Fruit fly (Drosophila melanogaster) whole organism, embryonic: ENCODE data around the gene Parg.
A peak's percentile ranks its signal among the peaks of the same experiment; 100 is the strongest.

Experiments used
- Atf3 ChIP-seq: fragments of 200-800 bp; sonication (Bioruptor generic); optimal IDR thresholded peaks from 3 replicates; lab custom pipeline; 2016; ENCODE audit warnings: missing biosample characterization, missing genetic modification characterization
- Atf6 ChIP-seq: fragments of 200-800 bp; sonication (Bioruptor generic); IDR thresholded peaks from 2 replicates; pipeline ENCODE4 v1.3.6; 2022; ENCODE audit warnings: missing biosample characterization, missing genetic modification characterization
- CG10267 ChIP-seq: fragments of 200-800 bp; sonication (Bioruptor generic); optimal IDR thresholded peaks from 2 replicates; lab custom pipeline; 2018; ENCODE audit warnings: missing biosample characterization, mild to moderate bottlenecking, missing genetic modification characterization, moderate library complexity
- CG10431 ChIP-seq: fragments of 200-800 bp; sonication (Bioruptor generic); optimal IDR thresholded peaks from 3 replicates; lab custom pipeline; 2018; ENCODE audit warnings: missing biosample characterization, mild to moderate bottlenecking, missing genetic modification characterization
- CG11247 ChIP-seq: fragments of 200-800 bp; sonication (Bioruptor generic); IDR thresholded peaks from 2 replicates; pipeline ENCODE4 v1.3.6; 2022; ENCODE audit warnings: missing biosample characterization, missing genetic modification characterization
- CG11560 ChIP-seq: fragments of 200-800 bp; sonication (Bioruptor generic); IDR thresholded peaks from 3 replicates; pipeline ENCODE4 v1.3.6; 2022; ENCODE audit warnings: missing biosample characterization, missing genetic modification characterization
- CG12104 ChIP-seq: fragments of 200-800 bp; sonication (Bioruptor generic); optimal IDR thresholded peaks from 3 replicates; lab custom pipeline; 2016; ENCODE audit warnings: missing biosample characterization, missing genetic modification characterization
- CG14014 ChIP-seq: fragments of 200-800 bp; sonication (Bioruptor generic); IDR thresholded peaks from 2 replicates; pipeline ENCODE4 v1.3.6; 2022; ENCODE audit warnings: missing biosample characterization, missing genetic modification characterization
- CG17568 ChIP-seq: fragments of 200-800 bp; sonication (Bioruptor generic); optimal IDR thresholded peaks from 2 replicates; lab custom pipeline; 2018; ENCODE audit warnings: missing biosample characterization, mild to moderate bottlenecking, missing genetic modification characterization, moderate library complexity
- CG17829 ChIP-seq: fragments of 200-800 bp; optimal IDR thresholded peaks from 2 replicates; lab custom pipeline; 2019; ENCODE audit warnings: missing biosample characterization, mild to moderate bottlenecking, missing genetic modification characterization, moderate library complexity
- CG1792 ChIP-seq: fragments of 200-800 bp; sonication (Bioruptor generic); optimal IDR thresholded peaks from 2 replicates; lab custom pipeline; 2016; ENCODE audit warnings: missing biosample characterization, missing genetic modification characterization
- CG31388 ChIP-seq: fragments of 200-800 bp; sonication (Bioruptor generic); optimal IDR thresholded peaks from 2 replicates; lab custom pipeline; 2016; ENCODE audit warnings: missing biosample characterization, missing genetic modification characterization
- CG32772 ChIP-seq: fragments of 200-800 bp; sonication (Bioruptor generic); IDR thresholded peaks from 2 replicates; pipeline ENCODE4 v1.3.6; 2022; ENCODE audit warnings: missing biosample characterization, missing genetic modification characterization
- CG33213 ChIP-seq: fragments of 200-800 bp; sonication (Bioruptor generic); optimal IDR thresholded peaks from 3 replicates; lab custom pipeline; 2016; ENCODE audit warnings: missing biosample characterization, missing genetic modification characterization
- CG34376 ChIP-seq: fragments of 200-800 bp; sonication (Bioruptor generic); optimal IDR thresholded peaks from 2 replicates; lab custom pipeline; 2018; ENCODE audit warnings: missing biosample characterization, mild to moderate bottlenecking, missing genetic modification characterization
- CG5180 ChIP-seq: fragments of 200-800 bp; sonication (Bioruptor generic); optimal IDR thresholded peaks from 3 replicates; lab custom pipeline; 2017; ENCODE audit warnings: missing biosample characterization, missing genetic modification characterization, mild to moderate bottlenecking, moderate library complexity, missing genetic modification reagents
- CG7928 ChIP-seq: fragments of 200-800 bp; sonication (Bioruptor generic); optimal IDR thresholded peaks from 2 replicates; lab custom pipeline; 2017; ENCODE audit warnings: missing biosample characterization, mild to moderate bottlenecking, missing genetic modification characterization
- CG7987 ChIP-seq: fragments of 200-800 bp; sonication (Bioruptor generic); optimal IDR thresholded peaks from 2 replicates; lab custom pipeline; 2018; ENCODE audit warnings: missing biosample characterization, mild to moderate bottlenecking, missing genetic modification characterization, moderate library complexity
- CG8359 ChIP-seq: fragments of 200-800 bp; sonication (Bioruptor generic); optimal IDR thresholded peaks from 2 replicates; lab custom pipeline; 2017; ENCODE audit warnings: missing biosample characterization, mild to moderate bottlenecking, missing genetic modification characterization, borderline replicate concordance
- CG8924 ChIP-seq: fragments of 200-800 bp; optimal IDR thresholded peaks from 3 replicates; lab custom pipeline; 2019; ENCODE audit warnings: missing biosample characterization, mild to moderate bottlenecking, missing genetic modification characterization, moderate library complexity
- CG9437 ChIP-seq: fragments of 200-800 bp; sonication (Bioruptor generic); optimal IDR thresholded peaks from 2 replicates; lab custom pipeline; 2018; ENCODE audit warnings: missing biosample characterization, mild to moderate bottlenecking, missing genetic modification characterization
- CG9876 ChIP-seq: fragments of 200-800 bp; sonication (Bioruptor generic); optimal IDR thresholded peaks from 2 replicates; lab custom pipeline; 2016; ENCODE audit warnings: missing biosample characterization, missing genetic modification characterization
- Deaf1 ChIP-seq: fragments of 200-800 bp; optimal IDR thresholded peaks from 3 replicates; lab custom pipeline; 2019; ENCODE audit warnings: missing biosample characterization, mild to moderate bottlenecking, missing genetic modification characterization, moderate library complexity
- E2f1 ChIP-seq: fragments of 200-800 bp; sonication (Bioruptor generic); IDR thresholded peaks from 2 replicates; pipeline ENCODE4 v1.3.6; 2022; ENCODE audit warnings: missing biosample characterization, missing genetic modification characterization
- Hr39 ChIP-seq: fragments of >200 bp; optimal IDR thresholded peaks from 2 replicates; lab custom pipeline; 2017
- Hsf ChIP-seq: fragments of 200-800 bp; sonication (Bioruptor generic); optimal IDR thresholded peaks from 3 replicates; lab custom pipeline; 2016; ENCODE audit warnings: missing biosample characterization, missing genetic modification characterization
- Nf-YB ChIP-seq: fragments of 200-800 bp; sonication (Bioruptor generic); optimal IDR thresholded peaks from 3 replicates; lab custom pipeline; 2019; ENCODE audit warnings: missing biosample characterization, mild to moderate bottlenecking, missing genetic modification characterization, moderate library complexity
- NfI ChIP-seq: fragments of 200-800 bp; sonication (Bioruptor generic); optimal IDR thresholded peaks from 3 replicates; lab custom pipeline; 2018; ENCODE audit warnings: missing biosample characterization, mild to moderate bottlenecking, missing genetic modification characterization, moderate library complexity
- Optix ChIP-seq: fragments of 200-800 bp; sonication (Bioruptor generic); IDR thresholded peaks from 3 replicates; pipeline ENCODE4 v1.3.6; 2022; ENCODE audit warnings: missing biosample characterization, missing genetic modification characterization
- Spps ChIP-seq: fragments of 200-800 bp; sonication (Bioruptor generic); optimal IDR thresholded peaks from 2 replicates; lab custom pipeline; 2018; ENCODE audit warnings: missing biosample characterization, mild to moderate bottlenecking, missing genetic modification characterization
- Sry-δ ChIP-seq: fragments of 200-800 bp; sonication (Bioruptor generic); optimal IDR thresholded peaks from 2 replicates; lab custom pipeline; 2016; ENCODE audit warnings: missing biosample characterization, missing genetic modification characterization
- Tbp ChIP-seq: fragments of >200 bp; optimal IDR thresholded peaks from 2 replicates; lab custom pipeline; 2018; ENCODE audit warnings: missing biosample characterization, missing genetic modification characterization
- Usf ChIP-seq: fragments of 200-800 bp; sonication (Bioruptor generic); optimal IDR thresholded peaks from 2 replicates; lab custom pipeline; 2017; ENCODE audit warnings: missing genotype, missing biosample characterization, missing genetic modification characterization
- aop ChIP-seq: fragments of 200-800 bp; sonication (Bioruptor generic); IDR thresholded peaks from 2 replicates; pipeline ENCODE4 v1.3.6; 2022; ENCODE audit warnings: missing biosample characterization, missing genetic modification characterization
- ato ChIP-seq: fragments of 200-800 bp; sonication (Bioruptor generic); IDR thresholded peaks from 2 replicates; pipeline ENCODE4 v1.3.6; 2022; ENCODE audit warnings: missing biosample characterization, missing genetic modification characterization; ENCODE audit not compliant: partially characterized antibody
- fd102C ChIP-seq: fragments of 200-800 bp; sonication (Bioruptor generic); optimal IDR thresholded peaks from 2 replicates; lab custom pipeline; 2018; ENCODE audit warnings: missing biosample characterization, mild to moderate bottlenecking, missing genetic modification characterization, moderate library complexity
- fd64A ChIP-seq: fragments of 200-800 bp; sonication (Bioruptor generic); optimal IDR thresholded peaks from 3 replicates; lab custom pipeline; 2018; ENCODE audit warnings: missing biosample characterization, mild to moderate bottlenecking, missing genetic modification characterization
- gcm ChIP-seq: fragments of 200-800 bp; sonication (Bioruptor generic); optimal IDR thresholded peaks from 2 replicates; lab custom pipeline; 2019; ENCODE audit warnings: missing biosample characterization, mild to moderate bottlenecking, missing genetic modification characterization, moderate library complexity
- gsb ChIP-seq: fragments of 200-800 bp; sonication (Bioruptor generic); IDR thresholded peaks from 2 replicates; pipeline ENCODE4 v1.3.6; 2022; ENCODE audit warnings: missing biosample characterization, missing genetic modification characterization
- gsb-n ChIP-seq: fragments of 200-800 bp; sonication (Bioruptor generic); optimal IDR thresholded peaks from 3 replicates; lab custom pipeline; 2018; ENCODE audit warnings: missing biosample characterization, mild to moderate bottlenecking, missing genetic modification characterization
- nom ChIP-seq: fragments of 200-800 bp; sonication (Bioruptor generic); optimal IDR thresholded peaks from 2 replicates; lab custom pipeline; 2017; ENCODE audit warnings: missing biosample characterization, missing genetic modification characterization, mild to moderate bottlenecking, moderate library complexity, missing genetic modification reagents
- phol ChIP-seq: fragments of 200-800 bp; sonication (Bioruptor generic); optimal IDR thresholded peaks from 3 replicates; lab custom pipeline; 2018; ENCODE audit warnings: missing biosample characterization, mild to moderate bottlenecking, missing genetic modification characterization, moderate library complexity
- pita ChIP-seq: fragments of 200-800 bp; sonication (Bioruptor generic); optimal IDR thresholded peaks from 2 replicates; lab custom pipeline; 2017; ENCODE audit warnings: missing biosample characterization, mild to moderate bottlenecking, missing genetic modification characterization
- run ChIP-seq: fragments of 200-800 bp; sonication (Bioruptor generic); optimal IDR thresholded peaks from 3 replicates; lab custom pipeline; 2018; ENCODE audit warnings: missing biosample characterization, mild to moderate bottlenecking, missing genetic modification characterization
- so ChIP-seq: fragments of 200-800 bp; sonication (Bioruptor generic); IDR thresholded peaks from 3 replicates; pipeline ENCODE4 v1.3.6; 2022; ENCODE audit warnings: missing biosample characterization, missing genetic modification characterization
- unc-4 ChIP-seq: fragments of 200-800 bp; sonication (Bioruptor generic); IDR thresholded peaks from 2 replicates; pipeline ENCODE4 v1.3.6; 2022; ENCODE audit warnings: missing biosample characterization, missing genetic modification characterization; ENCODE audit not compliant: partially characterized antibody
- unpg ChIP-seq: fragments of 200-800 bp; sonication (Bioruptor generic); optimal IDR thresholded peaks from 3 replicates; lab custom pipeline; 2018; ENCODE audit warnings: missing biosample characterization, mild to moderate bottlenecking, missing genetic modification characterization, moderate library complexity
- vvl ChIP-seq: fragments of 200-800 bp; sonication (Bioruptor generic); IDR thresholded peaks from 2 replicates; pipeline ENCODE4 v1.3.6; 2022; ENCODE audit warnings: missing biosample characterization, missing genetic modification characterization

Gene Parg

dm6 chrX:3691623-3692553 is 20.6 kb upstream of the Parg start (continued):
- TF ChIP-seq NfI (GFP tag; lab: Kevin White, UChicago) (peak; percentile 79), Nf-YB (peak; percentile 52), CG10267 (tag; lab: Kevin White, UChicago) (peak; percentile 70), CG8359 (GFP tag; lab: Kevin White, UChicago) (peak; percentile 31), Deaf1 (peak; percentile 35), Sry-δ (peak; percentile 36), CG14014 (GFP tag; lab: Robert Waterston, UW) (peak; percentile 73), fd64A (peak; percentile 43), gcm (GFP tag; lab: Kevin White, UChicago) (peak; percentile 70), CG10431 (peak; percentile 86), gsb (GFP tag; lab: Robert Waterston, UW) (0 out of 2 replicates have a peak, but pooled peaks have one; percentile 47), E2f1 (GFP tag; lab: Robert Waterston, UW) (peak; percentile 75), CG12104 (GFP tag; lab: Kevin White, UChicago) (peak; percentile 54), fd102C (GFP tag; lab: Kevin White, UChicago) (peak; percentile 6), CG11560 (tag; lab: Robert Waterston, UW) (no peak), CG32772 (peak; percentile 84), CG33213 (GFP tag; lab: Kevin White, UChicago) (peak; percentile 68), nom (GFP tag; lab: Kevin White, UChicago) (peak; percentile 61), Usf (peak; percentile 34), vvl (GFP tag; lab: Robert Waterston, UW) (peak; percentile 91), CG7928 (GFP tag; lab: Kevin White, UChicago) (peak; percentile 7), Atf3 (GFP tag; lab: Kevin White, UChicago) (peak; percentile 58), CG7987 (GFP tag; lab: Kevin White, UChicago) (peak; percentile 9), Hr39 (no peak), so (GFP tag; lab: Robert Waterston, UW) (no peak; the same call in 2 of the 3 replicates), CG1792 (GFP tag; lab: Kevin White, UChicago) (peak; percentile 60), CG17829 (tag; lab: Kevin White, UChicago) (peak; percentile 76), run (tag; lab: Kevin White, UChicago) (peak; percentile 30), unpg (GFP tag; lab: Kevin White, UChicago) (peak; percentile 81), CG9437 (peak; percentile 47), CG9876 (peak; percentile 27), Hsf (GFP tag; lab: Kevin White, UChicago) (peak; percentile 70), CG31388 (GFP tag; lab: Kevin White, UChicago) (peak; percentile 11), aop (GFP tag; lab: Robert Waterston, UW) (no peak), unc-4 (GFP tag; lab: Robert Waterston, UW) (no peak), CG17568 (GFP tag; lab: Kevin White, UChicago) (peak; percentile 63), CG8924 (tag; lab: Kevin White, UChicago) (peak; percentile 76), CG34376 (GFP tag; lab: Kevin White, UChicago) (peak; percentile 35), pita (GFP tag; lab: Kevin White, UChicago) (no peak), Tbp (GFP tag; lab: Kevin White, UChicago) (no peak), phol (tag; lab: Kevin White, UChicago) (peak; percentile 84), Optix (peak; percentile 81), CG5180 (GFP tag; lab: Kevin White, UChicago) (peak; percentile 76), ato (GFP tag; lab: Robert Waterston, UW) (no peak), gsb-n (tag; lab: Kevin White, UChicago) (peak; percentile 78), CG11247 (GFP tag; lab: Robert Waterston, UW) (peak; percentile 71), Spps (peak; percentile 38), Atf6 (GFP tag; lab: Robert Waterston, UW) (peak; percentile 53; the same call in 1 of the 2 replicates)
